4 worm cellular contexts compared by ENCODE assay signal in genomic region chrV:20651923-20652322, ce11.
TF ChIP-seq lines count a peak whose summit lies in the region.

No protein-coding gene starts in this region.

TF ChIP-seq in whole organism, L1 larva, 84 proteins besides CTCF, POLR2A, EP300 and RAD21:
- TF ChIP-seq fkh-10 (GFP tag; optimal IDR thresholded peaks at IDR 0.05; lab: Kevin White, UChicago) (peak; percentile 32), ceh-8 (GFP tag; optimal IDR thresholded peaks at IDR 0.05; lab: Kevin White, UChicago) (no peak), aha-1 (tag; optimal IDR thresholded peaks at IDR 0.05; lab: Kevin White, UChicago) (no peak), mdl-1 (tag; optimal IDR thresholded peaks at IDR 0.05; lab: Kevin White, UChicago) (no peak), dpl-1 (GFP tag; optimal IDR thresholded peaks at IDR 0.05; lab: Kevin White, UChicago) (no peak), hlh-17 (GFP tag; optimal IDR thresholded peaks at IDR 0.05; lab: Kevin White, UChicago; ENCODE audit: borderline replicate concordance) (no peak)
TF ChIP-seq in whole organism, L1 larva: peak in this region for 1.

TF ChIP-seq in whole organism, L4 larva, 104 proteins besides CTCF, POLR2A, EP300 and RAD21:
- TF ChIP-seq fkh-10 (GFP tag; optimal IDR thresholded peaks at IDR 0.05; lab: Kevin White, UChicago) (peak; percentile 14), ceh-20 (GFP tag; IDR thresholded peaks at IDR 0.05; lab: Robert Waterston, UW) (no peak), ztf-11 (tag; optimal IDR thresholded peaks at IDR 0.05; lab: Kevin White, UChicago) (no peak), ctbp-1 (GFP tag; IDR thresholded peaks at IDR 0.05; lab: Robert Waterston, UW) (no peak)

TF ChIP-seq in whole organism, late embryonic, 69 proteins besides CTCF, POLR2A, EP300 and RAD21:
- TF ChIP-seq ttx-3 (tag; optimal IDR thresholded peaks at IDR 0.05; lab: Kevin White, UChicago): no peak
- peak; percentile 80 for TF ChIP-seq unc-42 (tag; optimal IDR thresholded peaks at IDR 0.05; lab: Kevin White, UChicago)

TF ChIP-seq in whole organism, mixed stage, embryonic, 35 proteins besides CTCF, POLR2A, EP300 and RAD21:
- TF ChIP-seq ceh-39 (tag; optimal IDR thresholded peaks at IDR 0.05; lab: Kevin White, UChicago) (no peak), ces-1 (GFP tag; optimal IDR thresholded peaks at IDR 0.05; lab: Kevin White, UChicago) (peak; percentile 54)

Comparison
In these comparisons a context has a peak if more than half of its experiments do, and no peak if none do; other contexts are left out.
1. Of the 29 proteins assayed by ChIP-seq in both whole organism, L4 larva and whole organism, L1 larva: peak only in whole organism, L4 larva: none; only in whole organism, L1 larva: none; in both: fkh-10; in neither: 28.